Worm (Caenorhabditis elegans) whole organism, L1 larva: ENCODE results near the gene Y37D8A.19.

Source experiments
- fos-1 ChIP-seq: fragments of 150-350 bp; optimal IDR thresholded peaks from 2 replicates; lab custom pipeline; 2014; ENCODE audit warnings: missing biosample characterization, missing genetic modification characterization
- hlh-17 ChIP-seq: fragments of 200-800 bp; sonication (Bioruptor generic); optimal IDR thresholded peaks from 2 replicates; lab custom pipeline; 2018; ENCODE audit warnings: missing genetic modification characterization, mild to moderate bottlenecking, missing compliant biosample characterization, moderate library complexity, borderline replicate concordance
- lin-13 ChIP-seq: fragments of 150-350 bp; optimal IDR thresholded peaks from 2 replicates; lab custom pipeline; 2014; ENCODE audit warnings: missing biosample characterization, missing genetic modification reagents, missing genetic modification characterization

DNA sequence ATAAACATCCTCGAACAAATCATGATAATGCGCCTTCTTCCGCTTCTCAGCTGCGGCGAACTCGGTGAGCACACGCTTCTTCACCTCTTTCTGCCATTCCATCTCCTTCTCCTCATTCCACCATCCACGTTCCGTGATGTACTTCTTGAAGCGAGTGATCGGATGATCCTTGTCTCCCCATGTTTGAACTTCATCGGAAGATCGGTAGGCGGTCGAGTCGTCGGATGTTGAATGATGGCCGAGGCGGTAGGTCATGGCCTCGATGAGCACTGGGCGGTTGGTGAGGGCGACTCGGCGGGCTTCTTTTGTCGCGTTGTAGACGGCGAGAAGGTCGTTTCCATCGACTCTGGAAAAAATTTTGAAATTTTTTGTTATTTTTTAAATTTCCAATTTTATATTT lies 38.7 kb downstream of the Y37D8A.19 start:
- no peak for TF ChIP-seq lin-13 (GFP tag; lab: Kevin White, UChicago)
- no peak for TF ChIP-seq hlh-17 (GFP tag; lab: Kevin White, UChicago)
- TF ChIP-seq fos-1 (tag; lab: Kevin White, UChicago) = no peak
